Fruit fly (Drosophila melanogaster): Measurements from ENCODE around the gene Mkp.

The Mkp gene

dm6 chr3L:205723-206284 lies 21.5 kb upstream of the Mkp start, which contains the start of the genes Gk1 and CG13876 (continued):
- TF ChIP-seq CG34224 (GFP tag; IDR thresholded peaks at IDR 0.05; ENCODE audit: partially characterized antibody), result no peak
- peak; percentile 95 for TF ChIP-seq nerfin-1 (tag; optimal IDR thresholded peaks at IDR 0.05)
- TF ChIP-seq CG4820 (GFP tag; optimal IDR thresholded peaks at IDR 0.05), result peak; percentile 100
- peak; percentile 85; the same call in 2 of the 3 replicates for TF ChIP-seq Mrtf (GFP tag; IDR thresholded peaks at IDR 0.05)
- TF ChIP-seq lmd (GFP tag; IDR thresholded peaks at IDR 0.05), result peak; percentile 89
- peak; percentile 78 for TF ChIP-seq peb (GFP tag; IDR thresholded peaks at IDR 0.05)
- no peak for TF ChIP-seq Gsc (GFP tag; IDR thresholded peaks at IDR 0.05)
- peak; percentile 94 for TF ChIP-seq Ssrp (tag; optimal IDR thresholded peaks at IDR 0.05)
- peak; percentile 94 for TF ChIP-seq CG3847 (GFP tag; IDR thresholded peaks at IDR 0.05)
- TF ChIP-seq TFAM (GFP tag; optimal IDR thresholded peaks at IDR 0.05), result peak; percentile 63
- no peak for TF ChIP-seq tx (GFP tag; optimal IDR thresholded peaks at IDR 0.05)
- peak; percentile 30 for TF ChIP-seq Sry-β (GFP tag; optimal IDR thresholded peaks at IDR 0.05)
- no peak for TF ChIP-seq nau (GFP tag; optimal IDR thresholded peaks at IDR 0.05)
- TF ChIP-seq Usf (GFP tag; optimal IDR thresholded peaks at IDR 0.05), result peak; percentile 78
- peak; percentile 63 for TF ChIP-seq crol (GFP tag; IDR thresholded peaks at IDR 0.05)
- TF ChIP-seq gsb-n (tag; optimal IDR thresholded peaks at IDR 0.05), result peak; percentile 96
- peak; percentile 98 for TF ChIP-seq CG2678 (tag; optimal IDR thresholded peaks at IDR 0.05)
- TF ChIP-seq Kr (GFP tag; optimal IDR thresholded peaks at IDR 0.05), result no peak
- peak in 1 of 2 experiments; percentile 93 for TF ChIP-seq Eip74EF (GFP tag; optimal IDR thresholded peaks at IDR 0.05)
- TF ChIP-seq CG16863 (GFP tag; optimal IDR thresholded peaks at IDR 0.05), result peak; percentile 21
- TF ChIP-seq CG5953 (GFP tag; IDR thresholded peaks at IDR 0.05), result peak; percentile 85
- peak; percentile 97 for TF ChIP-seq CG17829 (tag; optimal IDR thresholded peaks at IDR 0.05)
- TF ChIP-seq Adf1 (GFP tag; IDR thresholded peaks at IDR 0.05), result peak; percentile 83
- TF ChIP-seq ato (GFP tag; IDR thresholded peaks at IDR 0.05; ENCODE audit: partially characterized antibody), result no peak
- TF ChIP-seq BEAF-32 (GFP tag; optimal IDR thresholded peaks at IDR 0.05), result peak; percentile 37
- peak; percentile 88 for TF ChIP-seq CG12071 (GFP tag; optimal IDR thresholded peaks at IDR 0.05)
- no peak for TF ChIP-seq CG3163 (GFP tag; optimal IDR thresholded peaks at IDR 0.05)
- peak; percentile 67 for TF ChIP-seq CG10462 (GFP tag; optimal IDR thresholded peaks at IDR 0.05)
- TF ChIP-seq Hey (tag; optimal IDR thresholded peaks at IDR 0.05), result no peak
- TF ChIP-seq CG3726 (GFP tag; IDR thresholded peaks at IDR 0.05), result peak; percentile 83
- no peak for TF ChIP-seq da (GFP tag; optimal IDR thresholded peaks at IDR 0.05)
- TF ChIP-seq lab (GFP tag; optimal IDR thresholded peaks at IDR 0.05), result no peak
- TF ChIP-seq CG8290 (GFP tag; optimal IDR thresholded peaks at IDR 0.05), result peak; percentile 74
- peak in 1 of 2 experiments; percentile 75 for TF ChIP-seq CG8290 (tag; optimal IDR thresholded peaks at IDR 0.05)
- peak; percentile 93 for TF ChIP-seq CG12104 (GFP tag; optimal IDR thresholded peaks at IDR 0.05)
- TF ChIP-seq Opbp (GFP tag; IDR thresholded peaks at IDR 0.05; ENCODE audit: partially characterized antibody), result no peak
- TF ChIP-seq gt (GFP tag; IDR thresholded peaks at IDR 0.05), result peak; percentile 71
- no peak for TF ChIP-seq abd-A (tag; optimal IDR thresholded peaks at IDR 0.05)
- peak; percentile 67 for TF ChIP-seq CG6272 (GFP tag; IDR thresholded peaks at IDR 0.05)
- TF ChIP-seq CG13296 (GFP tag; optimal IDR thresholded peaks at IDR 0.05), result peak; percentile 97
- TF ChIP-seq tio (GFP tag; optimal IDR thresholded peaks at IDR 0.05), result no peak
- peak in 1 of 2 experiments; percentile 78 for TF ChIP-seq insv (GFP tag; optimal IDR thresholded peaks at IDR 0.05)
- no peak for TF ChIP-seq h (optimal IDR thresholded peaks at IDR 0.05)
- TF ChIP-seq ewg (GFP tag; optimal IDR thresholded peaks at IDR 0.05), result peak; percentile 81
- peak; percentile 90 for TF ChIP-seq onecut (GFP tag; IDR thresholded peaks at IDR 0.05)
- TF ChIP-seq jigr1 (GFP tag; IDR thresholded peaks at IDR 0.05), result peak; percentile 64; the same call in 2 of the 3 replicates
- no peak for TF ChIP-seq ash1 (GFP tag; optimal IDR thresholded peaks at IDR 0.05)
- TF ChIP-seq CG1603 (tag; optimal IDR thresholded peaks at IDR 0.05), result peak; percentile 76
- TF ChIP-seq CG10543 (GFP tag; optimal IDR thresholded peaks at IDR 0.05), result peak; percentile 96
- no peak for TF ChIP-seq hb (GFP tag; IDR thresholded peaks at IDR 0.05; ENCODE audit: partially characterized antibody)

Data from whole organism, embryonic.